Fruit fly (Drosophila melanogaster): ENCODE measurements around the gene CG9030.

- no peak for TF ChIP-seq Myc (optimal IDR thresholded peaks at IDR 0.05)
- no peak for TF ChIP-seq psq (optimal IDR thresholded peaks at IDR 0.05)
Observed at dm6 chrX:14922396-14923276, 32.3 kb downstream of the CG9030 start.

All from Kc167 (cell line).